Fruit fly (Drosophila melanogaster): ENCODE measurements around the gene mRpS11.

Gene mRpS11

DNA sequence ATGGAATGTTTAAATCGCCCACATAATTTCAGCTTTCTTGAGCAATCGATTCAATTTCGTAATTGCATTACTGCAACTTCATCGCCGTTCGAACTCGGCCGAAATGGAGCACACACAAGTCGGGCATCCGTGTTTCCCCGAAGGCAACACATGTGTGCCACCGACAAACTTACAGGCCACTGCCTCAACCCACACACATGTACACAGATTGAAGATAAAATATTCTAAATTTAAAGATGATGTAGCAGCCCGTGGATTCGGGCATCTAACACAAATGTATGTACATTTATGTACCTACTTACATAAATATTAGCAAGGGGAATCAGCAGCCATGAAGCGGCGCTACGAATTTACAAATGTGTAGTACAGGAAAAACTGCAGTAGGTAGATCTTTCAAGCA is 6.5 kb upstream of the mRpS11 start:
- TF ChIP-seq CG17806 (tag; optimal IDR thresholded peaks at IDR 0.05) (no peak), gl (tag; optimal IDR thresholded peaks at IDR 0.05) (no peak), CG34367 (tag; optimal IDR thresholded peaks at IDR 0.05) (no peak), CG15710 (tag; optimal IDR thresholded peaks at IDR 0.05) (no peak), Snoo (tag; optimal IDR thresholded peaks at IDR 0.05) (no peak)

DNA sequence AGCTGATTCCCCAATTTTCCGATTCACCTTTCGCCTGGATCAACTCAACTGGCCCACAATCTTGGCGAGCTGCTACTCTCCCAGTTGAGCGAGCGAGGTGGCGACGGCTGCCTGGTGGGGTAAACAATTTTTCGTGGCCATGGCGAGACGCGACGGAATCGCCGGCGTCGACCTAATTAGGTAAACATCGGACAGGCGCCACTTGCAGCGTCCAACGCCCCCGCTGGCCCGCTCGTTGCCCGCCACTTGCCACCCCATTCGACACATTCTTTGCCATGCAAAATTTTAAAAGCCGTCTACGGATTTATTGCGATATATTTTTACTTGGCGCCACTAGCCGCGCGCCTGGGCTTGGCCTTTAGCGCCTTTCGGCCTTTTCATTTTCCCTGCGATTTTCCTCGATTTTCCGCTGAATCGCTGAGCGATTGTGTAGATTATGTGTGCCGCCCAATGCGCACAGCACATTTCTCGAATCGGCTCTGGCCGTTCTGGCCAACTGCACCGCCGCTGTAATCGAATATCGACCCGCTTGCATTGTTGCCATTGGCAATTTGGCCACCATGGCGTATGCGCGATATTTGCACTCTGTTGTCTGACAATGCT is 5.6 kb upstream of the mRpS11 start:
- TF ChIP-seq gl (tag; optimal IDR thresholded peaks at IDR 0.05) (no peak), CG32121 (GFP tag; IDR thresholded peaks at IDR 0.05) (peak; percentile 28; the same call in 1 of the 2 replicates), CG4496 (GFP tag; IDR thresholded peaks at IDR 0.05) (0 out of 3 replicates have a peak, but pooled peaks have one; percentile 16), EcR (GFP tag; optimal IDR thresholded peaks at IDR 0.05) (peak; percentile 43)

DNA sequence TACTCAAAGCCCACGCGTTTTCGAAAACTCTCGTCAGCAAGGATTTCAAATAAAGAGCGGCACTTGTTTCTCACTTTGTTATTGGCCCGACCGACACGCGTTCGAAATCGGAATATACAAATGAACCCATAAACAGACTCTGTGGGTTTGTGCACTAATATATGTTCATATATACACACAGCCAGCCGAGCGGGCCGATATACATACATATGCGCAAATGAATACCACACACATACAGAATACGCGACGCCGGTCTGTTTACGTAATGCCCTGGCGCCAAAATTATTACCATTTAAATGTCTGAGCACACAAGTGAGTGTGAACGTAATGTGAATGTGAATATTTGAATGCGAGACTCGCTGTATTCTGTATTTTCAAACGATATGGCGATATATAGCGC is 4.8 kb upstream of the mRpS11 start:
- TF ChIP-seq rn (GFP tag; IDR thresholded peaks at IDR 0.05): no peak
- TF ChIP-seq Pif1B (GFP tag; optimal IDR thresholded peaks at IDR 0.05): no peak
- no peak for TF ChIP-seq CG32121 (GFP tag; IDR thresholded peaks at IDR 0.05)
- TF ChIP-seq CG12605 (GFP tag; IDR thresholded peaks at IDR 0.05): no peak
- TF ChIP-seq CG10348 (GFP tag; IDR thresholded peaks at IDR 0.05): no peak
- no peak for TF ChIP-seq CG34367 (tag; optimal IDR thresholded peaks at IDR 0.05)
- no peak for TF ChIP-seq CG8301 (tag; optimal IDR thresholded peaks at IDR 0.05)
- TF ChIP-seq CG14655 (GFP tag; optimal IDR thresholded peaks at IDR 0.05): no peak
- TF ChIP-seq EcR (GFP tag; optimal IDR thresholded peaks at IDR 0.05): no peak
- no peak for TF ChIP-seq CG9948 (tag; optimal IDR thresholded peaks at IDR 0.05)
- no peak for TF ChIP-seq Snoo (tag; optimal IDR thresholded peaks at IDR 0.05)

DNA sequence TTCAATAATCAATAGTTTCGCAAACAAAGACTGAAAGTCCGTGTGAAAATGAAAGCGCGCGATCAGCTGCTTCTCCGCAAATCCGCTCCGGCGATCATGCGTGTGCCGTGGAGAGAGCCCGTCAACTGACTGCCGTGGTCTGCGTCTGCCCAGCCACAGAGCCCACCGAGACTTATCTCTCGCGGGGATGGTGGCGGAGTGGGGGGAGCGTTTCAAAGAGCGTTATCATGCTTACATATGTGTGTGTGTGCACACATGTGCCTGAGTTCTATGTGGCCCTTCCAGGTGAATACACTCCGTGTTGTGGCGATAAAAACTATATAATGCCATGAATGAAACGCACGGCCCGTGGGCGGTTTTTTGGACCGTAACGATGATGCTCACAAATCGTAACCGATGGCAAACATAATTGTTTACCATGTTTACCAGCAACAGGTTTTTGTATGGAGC is 5.5 kb downstream of the mRpS11 start:
- 0 out of 2 replicates have a peak, but pooled peaks have one; percentile 15 for TF ChIP-seq CG32121 (GFP tag; IDR thresholded peaks at IDR 0.05)
- TF ChIP-seq CG4496 (GFP tag; IDR thresholded peaks at IDR 0.05): peak; percentile 51; the same call in 1 of the 3 replicates
- TF ChIP-seq Ets98B (GFP tag; IDR thresholded peaks at IDR 0.05): peak; percentile 23; the same call in 1 of the 2 replicates
- TF ChIP-seq CG10348 (GFP tag; IDR thresholded peaks at IDR 0.05): no peak
- no peak for TF ChIP-seq rn (GFP tag; IDR thresholded peaks at IDR 0.05)
- peak; percentile 33; the same call in 1 of the 3 replicates for TF ChIP-seq fd96Ca (GFP tag; IDR thresholded peaks at IDR 0.05)
- no peak for TF ChIP-seq D1 (tag; optimal IDR thresholded peaks at IDR 0.05)
- TF ChIP-seq CG8301 (tag; optimal IDR thresholded peaks at IDR 0.05): no peak
- peak; percentile 88 for TF ChIP-seq EcR (GFP tag; optimal IDR thresholded peaks at IDR 0.05)
- peak; percentile 52 for TF ChIP-seq CG12605 (GFP tag; IDR thresholded peaks at IDR 0.05)
- no peak for TF ChIP-seq CG14655 (GFP tag; optimal IDR thresholded peaks at IDR 0.05)
- TF ChIP-seq gl (tag; optimal IDR thresholded peaks at IDR 0.05): no peak
- TF ChIP-seq CG34367 (tag; optimal IDR thresholded peaks at IDR 0.05): no peak

DNA sequence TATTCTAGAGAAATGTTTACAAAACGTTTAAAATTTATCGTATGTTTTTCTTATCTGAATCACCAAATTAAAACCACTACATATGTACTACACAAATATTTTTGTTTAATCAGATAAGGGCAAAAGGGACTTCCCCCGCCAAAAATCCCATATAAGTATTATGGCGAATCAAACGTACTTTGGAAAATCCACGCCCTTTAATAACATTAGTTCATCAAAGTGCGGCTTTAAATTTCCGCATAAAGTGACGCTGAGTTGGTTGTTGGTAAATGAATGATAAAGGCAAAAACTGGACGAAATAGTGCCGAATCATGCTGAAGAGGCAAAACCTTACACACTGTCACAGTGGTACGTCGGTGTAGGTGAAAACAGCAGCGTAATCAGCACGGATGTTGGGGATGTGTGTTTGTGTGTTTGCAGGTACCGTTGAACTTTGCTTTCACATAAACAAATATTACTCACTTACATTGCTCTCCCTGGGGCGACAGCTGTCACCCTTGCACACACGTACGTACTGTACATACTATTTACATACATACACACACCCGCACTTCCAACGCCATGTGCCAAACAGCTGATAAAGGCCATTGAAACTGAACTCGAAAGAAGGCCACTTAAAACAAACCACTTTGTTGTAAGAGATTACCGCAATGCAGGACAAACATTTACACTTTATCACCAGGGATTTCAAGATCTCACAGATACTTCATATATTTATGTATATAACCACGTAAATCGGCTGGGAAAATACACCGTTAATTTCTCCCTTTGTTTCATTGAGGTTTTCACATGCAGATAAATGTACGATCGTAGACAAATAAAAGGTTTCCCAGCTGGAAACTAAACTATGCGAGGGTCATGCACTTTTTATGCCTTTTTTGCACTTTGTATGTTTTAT is 6.7 kb downstream of the mRpS11 start:
- no peak for TF ChIP-seq CG10348 (GFP tag; IDR thresholded peaks at IDR 0.05)
- TF ChIP-seq CG8159 (tag; optimal IDR thresholded peaks at IDR 0.05): no peak
- TF ChIP-seq D1 (tag; optimal IDR thresholded peaks at IDR 0.05): peak; percentile 57
- TF ChIP-seq Ets98B (GFP tag; IDR thresholded peaks at IDR 0.05): peak; percentile 12; the same call in 1 of the 2 replicates
- TF ChIP-seq CG13204 (GFP tag; optimal IDR thresholded peaks at IDR 0.05): peak; percentile 8
- peak; percentile 21 for TF ChIP-seq Pif1B (GFP tag; optimal IDR thresholded peaks at IDR 0.05)
- no peak for TF ChIP-seq CG15710 (tag; optimal IDR thresholded peaks at IDR 0.05)
- no peak for TF ChIP-seq fd96Ca (GFP tag; IDR thresholded peaks at IDR 0.05)
- peak; percentile 36; the same call in 1 of the 2 replicates for TF ChIP-seq CG12605 (GFP tag; IDR thresholded peaks at IDR 0.05)
- no peak for TF ChIP-seq CG8301 (tag; optimal IDR thresholded peaks at IDR 0.05)
- TF ChIP-seq CG9948 (tag; optimal IDR thresholded peaks at IDR 0.05): no peak
- TF ChIP-seq EcR (GFP tag; optimal IDR thresholded peaks at IDR 0.05): peak; percentile 96
- peak; percentile 8 for TF ChIP-seq Pif1A (GFP tag; optimal IDR thresholded peaks at IDR 0.05)
- TF ChIP-seq CG14655 (GFP tag; optimal IDR thresholded peaks at IDR 0.05): no peak
- no peak for TF ChIP-seq CG34367 (tag; optimal IDR thresholded peaks at IDR 0.05)
- peak; percentile 65 for TF ChIP-seq gl (tag; optimal IDR thresholded peaks at IDR 0.05)
- no peak for TF ChIP-seq rn (GFP tag; IDR thresholded peaks at IDR 0.05)
- TF ChIP-seq CG17806 (tag; optimal IDR thresholded peaks at IDR 0.05): no peak
- peak; percentile 44; the same call in 1 of the 3 replicates for TF ChIP-seq CG4496 (GFP tag; IDR thresholded peaks at IDR 0.05)
- TF ChIP-seq Snoo (tag; optimal IDR thresholded peaks at IDR 0.05): no peak
- TF ChIP-seq CG32121 (GFP tag; IDR thresholded peaks at IDR 0.05): no peak

DNA sequence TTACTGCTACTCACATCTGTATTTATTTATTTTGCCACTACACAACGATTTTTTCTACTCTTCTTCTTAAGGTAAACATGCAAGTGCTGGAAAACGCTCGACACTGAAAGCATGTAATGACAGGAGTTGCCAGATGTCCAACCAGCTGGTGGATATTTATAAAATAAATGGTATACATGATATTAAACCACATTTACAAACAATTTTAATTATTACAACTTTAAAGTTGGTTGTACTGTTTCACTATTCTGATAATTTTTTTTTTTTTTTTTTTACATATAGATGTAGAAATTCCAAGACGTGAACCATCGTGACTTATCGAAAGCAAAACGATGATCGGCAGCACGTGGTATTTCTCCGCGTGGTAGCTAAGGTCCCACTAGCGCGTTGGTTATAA is 7.3 kb downstream of the mRpS11 start, which contains the start of the genes Keap1 and kuk:
Gene Keap1, minus strand, starts transcription at position 87 of the 397 bp plus-strand sequence.
Gene kuk, plus strand, starts transcription at position 386 of the 397 bp plus-strand sequence.
- no peak for TF ChIP-seq CG32121 (GFP tag; IDR thresholded peaks at IDR 0.05)
- TF ChIP-seq Pif1A (GFP tag; optimal IDR thresholded peaks at IDR 0.05): no peak
- no peak for TF ChIP-seq CG8301 (tag; optimal IDR thresholded peaks at IDR 0.05)
- TF ChIP-seq fd96Ca (GFP tag; IDR thresholded peaks at IDR 0.05): no peak
- TF ChIP-seq CG15710 (tag; optimal IDR thresholded peaks at IDR 0.05): peak; percentile 48
- no peak for TF ChIP-seq CG13204 (GFP tag; optimal IDR thresholded peaks at IDR 0.05)
- peak; percentile 13 for TF ChIP-seq CG14655 (GFP tag; optimal IDR thresholded peaks at IDR 0.05)
- TF ChIP-seq CG4496 (GFP tag; IDR thresholded peaks at IDR 0.05): peak; percentile 69; the same call in 2 of the 3 replicates
- TF ChIP-seq rn (GFP tag; IDR thresholded peaks at IDR 0.05): 0 out of 2 replicates have a peak, but pooled peaks have one; percentile 16
- no peak for TF ChIP-seq CG10348 (GFP tag; IDR thresholded peaks at IDR 0.05)
- TF ChIP-seq D1 (tag; optimal IDR thresholded peaks at IDR 0.05): no peak
- peak; percentile 22; the same call in 1 of the 2 replicates for TF ChIP-seq Ets98B (GFP tag; IDR thresholded peaks at IDR 0.05)
- TF ChIP-seq CG34367 (tag; optimal IDR thresholded peaks at IDR 0.05): no peak
- no peak for TF ChIP-seq CG17806 (tag; optimal IDR thresholded peaks at IDR 0.05)
- TF ChIP-seq CG8159 (tag; optimal IDR thresholded peaks at IDR 0.05): peak; percentile 17
- peak; percentile 7 for TF ChIP-seq CG9948 (tag; optimal IDR thresholded peaks at IDR 0.05)
- no peak for TF ChIP-seq CG12605 (GFP tag; IDR thresholded peaks at IDR 0.05)
- TF ChIP-seq gl (tag; optimal IDR thresholded peaks at IDR 0.05): no peak
- no peak for TF ChIP-seq EcR (GFP tag; optimal IDR thresholded peaks at IDR 0.05)
- peak; percentile 3 for TF ChIP-seq Snoo (tag; optimal IDR thresholded peaks at IDR 0.05)
- no peak for TF ChIP-seq Pif1B (GFP tag; optimal IDR thresholded peaks at IDR 0.05)

Data from whole organism, pupa.